Worm (Caenorhabditis elegans) whole organism, early embryonic: ENCODE results near the gene C44H9.5.

Source experiments
- B0310.2 ChIP-seq: sonication (generic microtip); optimal IDR thresholded peaks from 2 replicates; lab custom pipeline; 2016; ENCODE audit warnings: mild to moderate bottlenecking, missing genetic modification characterization, missing compliant biosample characterization
- F13C5.2 ChIP-seq: sonication (generic microtip); optimal IDR thresholded peaks from 2 replicates; lab custom pipeline; 2017; ENCODE audit warnings: mild to moderate bottlenecking, missing genetic modification characterization, inconsistent platforms, missing compliant biosample characterization
- aly-1 ChIP-seq: sonication (generic microtip); optimal IDR thresholded peaks from 2 replicates; lab custom pipeline; 2016; ENCODE audit warnings: missing genetic modification characterization, missing compliant biosample characterization
- ama-1 ChIP-seq: fragments of 150-350 bp; optimal IDR thresholded peaks from 2 replicates; lab custom pipeline; 2014
- ceh-13 ChIP-seq: fragments of 200-800 bp; sonication (Bioruptor generic); optimal IDR thresholded peaks from 2 replicates; lab custom pipeline; 2018; ENCODE audit warnings: mild to moderate bottlenecking, missing genetic modification characterization, missing compliant biosample characterization
- ceh-36 ChIP-seq: sonication (generic microtip); optimal IDR thresholded peaks from 2 replicates; lab custom pipeline; 2016; ENCODE audit warnings: missing genetic modification characterization, inconsistent platforms, missing compliant biosample characterization
- ets-7 ChIP-seq: sonication (generic microtip); optimal IDR thresholded peaks from 2 replicates; lab custom pipeline; 2016; ENCODE audit warnings: missing genotype, missing genetic modification characterization, missing compliant biosample characterization
- flt-1 ChIP-seq: fragments of 200-800 bp; sonication (Bioruptor generic); IDR thresholded peaks from 2 replicates; pipeline ENCODE4 v1.3.6; 2022; ENCODE audit warnings: missing genetic modification characterization, missing compliant biosample characterization
- hmbx-1 ChIP-seq: sonication (generic microtip); optimal IDR thresholded peaks from 2 replicates; lab custom pipeline; 2016; ENCODE audit warnings: mild to moderate bottlenecking, missing genetic modification characterization, missing compliant biosample characterization
- hmg-4 ChIP-seq: fragments of 200-800 bp; sonication (Bioruptor generic); optimal IDR thresholded peaks from 2 replicates; lab custom pipeline; 2018; ENCODE audit warnings: mild to moderate bottlenecking, missing genetic modification characterization, missing compliant biosample characterization
- hnd-1 ChIP-seq: sonication (generic microtip); optimal IDR thresholded peaks from 2 replicates; lab custom pipeline; 2016; ENCODE audit warnings: missing genetic modification characterization, missing compliant biosample characterization
- pes-1 ChIP-seq: fragments of 200-800 bp; sonication (Bioruptor generic); IDR thresholded peaks from 2 replicates; pipeline ENCODE4 v1.3.6; 2022; ENCODE audit warnings: missing genetic modification reagents, missing genetic modification characterization, missing compliant biosample characterization
- scrt-1 ChIP-seq: fragments of 200-800 bp; sonication (Bioruptor generic); IDR thresholded peaks from 2 replicates; pipeline ENCODE4 v1.3.6; 2022; ENCODE audit warnings: missing genetic modification characterization, missing compliant biosample characterization
- sea-1 ChIP-seq: fragments of 200-800 bp; sonication (Bioruptor generic); conservative IDR thresholded peaks from 2 replicates; pipeline ENCODE4 v1.3.6; 2022; ENCODE audit warnings: missing genetic modification characterization, missing compliant biosample characterization
- tbx-11 ChIP-seq: fragments of 200-800 bp; sonication (Bioruptor generic); IDR thresholded peaks from 2 replicates; pipeline ENCODE4 v1.3.6; 2022; ENCODE audit warnings: missing genetic modification characterization, missing compliant biosample characterization
- tbx-37 ChIP-seq: fragments of 200-800 bp; sonication (Bioruptor generic); conservative IDR thresholded peaks from 2 replicates; pipeline ENCODE4 v1.3.6; 2022; ENCODE audit warnings: missing genetic modification reagents, missing genetic modification characterization, missing compliant biosample characterization
- tra-4 ChIP-seq: sonication (generic microtip); optimal IDR thresholded peaks from 2 replicates; lab custom pipeline; 2017; ENCODE audit warnings: missing genetic modification characterization, missing compliant biosample characterization

The C44H9.5 gene

DNA sequence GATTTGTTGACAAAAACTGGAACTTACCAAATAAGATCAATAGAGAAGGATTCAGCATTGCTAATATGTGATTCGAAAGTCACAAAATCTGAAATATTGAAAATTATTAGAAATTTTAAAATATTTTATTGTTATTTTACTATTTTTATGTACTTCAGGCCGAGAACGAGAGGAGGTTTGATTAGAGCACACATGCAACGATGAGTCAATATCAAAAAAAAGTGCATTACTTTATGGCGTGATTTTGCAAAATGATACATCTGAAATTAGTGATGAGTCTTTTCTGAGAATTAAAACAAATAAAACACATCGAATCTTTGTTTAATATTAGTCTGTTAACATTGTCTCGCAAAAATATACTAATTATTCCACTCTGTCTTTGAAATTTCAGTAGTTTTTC, 4.9 kb downstream of the C44H9.5 start:
- TF ChIP-seq flt-1 (GFP tag; lab: Robert Waterston, UW) (no peak), hmbx-1 (tag; lab: Kevin White, UChicago) (no peak), ets-7 (tag; lab: Kevin White, UChicago) (no peak), scrt-1 (GFP tag; lab: Robert Waterston, UW) (no peak), ceh-13 (no peak), aly-1 (tag; lab: Kevin White, UChicago) (no peak), ceh-36 (tag; lab: Kevin White, UChicago) (no peak), hnd-1 (tag; lab: Kevin White, UChicago) (no peak), tra-4 (tag; lab: Kevin White, UChicago) (no peak), pes-1 (GFP tag; lab: Robert Waterston, UW) (no peak), F13C5.2 (tag; lab: Kevin White, UChicago) (no peak), hmg-4 (GFP tag; lab: Kevin White, UChicago) (no peak), sea-1 (GFP tag; lab: Robert Waterston, UW) (no peak), tbx-11 (no peak), B0310.2 (tag; lab: Kevin White, UChicago) (no peak), tbx-37 (no peak), ama-1 (lab: Kevin White, UChicago) (no peak)

ce11 chrV:12835388-12835787, 14.3 kb downstream of the C44H9.5 start, which contains the start of gene C44H9.4:
C44H9.4 (plus strand) TSS chrV:12835688.
- TF ChIP-seq hnd-1 (tag; lab: Kevin White, UChicago) (no peak), hmg-4 (GFP tag; lab: Kevin White, UChicago) (no peak), hmbx-1 (tag; lab: Kevin White, UChicago) (no peak), flt-1 (GFP tag; lab: Robert Waterston, UW) (no peak), ceh-36 (tag; lab: Kevin White, UChicago) (no peak), scrt-1 (GFP tag; lab: Robert Waterston, UW) (no peak), B0310.2 (tag; lab: Kevin White, UChicago) (no peak), F13C5.2 (tag; lab: Kevin White, UChicago) (no peak), ets-7 (tag; lab: Kevin White, UChicago) (no peak), pes-1 (GFP tag; lab: Robert Waterston, UW) (no peak), tbx-11 (no peak), ceh-13 (no peak), sea-1 (GFP tag; lab: Robert Waterston, UW) (no peak)

- TF ChIP-seq sea-1 (GFP tag; lab: Robert Waterston, UW): no peak
- no peak for TF ChIP-seq tbx-37
- TF ChIP-seq ceh-13: no peak
- TF ChIP-seq tra-4 (tag; lab: Kevin White, UChicago): no peak
- TF ChIP-seq ama-1 (lab: Kevin White, UChicago): no peak
- no peak for TF ChIP-seq hmbx-1 (tag; lab: Kevin White, UChicago)
- TF ChIP-seq flt-1 (GFP tag; lab: Robert Waterston, UW): no peak
- TF ChIP-seq aly-1 (tag; lab: Kevin White, UChicago): no peak
- no peak for TF ChIP-seq ceh-36 (tag; lab: Kevin White, UChicago)
- no peak for TF ChIP-seq pes-1 (GFP tag; lab: Robert Waterston, UW)
- no peak for TF ChIP-seq tbx-11
- no peak for TF ChIP-seq B0310.2 (tag; lab: Kevin White, UChicago)
Observed at ce11 chrV:12827219-12827618, 22.4 kb downstream of the C44H9.5 start, which contains the start of gene ugt-15. ugt-15 (plus strand) TSS chrV:12827519.

DNA sequence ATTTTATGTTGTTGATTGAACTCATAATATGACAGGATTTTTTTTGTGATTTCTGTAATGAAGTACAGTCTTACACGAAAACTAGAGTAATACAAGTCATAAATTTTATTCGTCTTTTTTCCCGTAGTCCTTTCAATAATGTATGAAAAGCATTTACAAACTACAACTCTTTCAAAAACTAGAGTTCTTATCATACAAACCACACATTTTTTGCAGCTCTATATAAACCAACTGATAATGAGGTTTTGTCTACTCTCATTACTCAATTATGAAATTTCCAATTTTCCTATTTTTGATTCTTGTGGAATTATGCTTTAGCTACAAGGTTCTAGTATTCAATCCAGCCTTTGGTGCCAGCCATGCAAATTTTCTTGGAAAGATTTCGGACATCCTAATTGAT, 24.9 kb downstream of the C44H9.5 start, which contains the start of gene ugt-16:
ugt-16 (plus strand) TSS at position 248 of the 400 bp plus-strand sequence.
- TF ChIP-seq ama-1 (lab: Kevin White, UChicago): no peak
- TF ChIP-seq tra-4 (tag; lab: Kevin White, UChicago): no peak
- no peak for TF ChIP-seq tbx-37
- TF ChIP-seq hmbx-1 (tag; lab: Kevin White, UChicago): no peak
- no peak for TF ChIP-seq scrt-1 (GFP tag; lab: Robert Waterston, UW)
- TF ChIP-seq ets-7 (tag; lab: Kevin White, UChicago): no peak
- no peak for TF ChIP-seq pes-1 (GFP tag; lab: Robert Waterston, UW)
- no peak for TF ChIP-seq tbx-11
- no peak for TF ChIP-seq F13C5.2 (tag; lab: Kevin White, UChicago)
- TF ChIP-seq ceh-36 (tag; lab: Kevin White, UChicago): no peak
- TF ChIP-seq flt-1 (GFP tag; lab: Robert Waterston, UW): no peak
- TF ChIP-seq hmg-4 (GFP tag; lab: Kevin White, UChicago): no peak
- no peak for TF ChIP-seq ceh-13
- TF ChIP-seq B0310.2 (tag; lab: Kevin White, UChicago): no peak
- TF ChIP-seq sea-1 (GFP tag; lab: Robert Waterston, UW): no peak
- TF ChIP-seq aly-1 (tag; lab: Kevin White, UChicago): no peak
- no peak for TF ChIP-seq hnd-1 (tag; lab: Kevin White, UChicago)

- no peak for TF ChIP-seq scrt-1 (GFP tag; lab: Robert Waterston, UW)
- no peak for TF ChIP-seq ama-1 (lab: Kevin White, UChicago)
Observed at ce11 chrV:12822065-12822464, 27.6 kb downstream of the C44H9.5 start.

- TF ChIP-seq sea-1 (GFP tag; lab: Robert Waterston, UW) (no peak), hnd-1 (tag; lab: Kevin White, UChicago) (no peak), tbx-11 (no peak), B0310.2 (tag; lab: Kevin White, UChicago) (no peak), ceh-13 (no peak), F13C5.2 (tag; lab: Kevin White, UChicago) (no peak), scrt-1 (GFP tag; lab: Robert Waterston, UW) (no peak), pes-1 (GFP tag; lab: Robert Waterston, UW) (no peak), flt-1 (GFP tag; lab: Robert Waterston, UW) (no peak), tbx-37 (no peak), hmg-4 (GFP tag; lab: Kevin White, UChicago) (no peak), aly-1 (tag; lab: Kevin White, UChicago) (no peak), tra-4 (tag; lab: Kevin White, UChicago) (no peak), ceh-36 (tag; lab: Kevin White, UChicago) (no peak), ets-7 (tag; lab: Kevin White, UChicago) (no peak), ama-1 (lab: Kevin White, UChicago) (no peak), hmbx-1 (tag; lab: Kevin White, UChicago) (no peak)
Observed at ce11 chrV:12819792-12820453, 29.7 kb downstream of the C44H9.5 start, which contains the start of the genes ZC443.4 and ugt-18. ZC443.4 (minus strand) TSS chrV:12819886. ugt-18 (plus strand) TSS chrV:12820260.
